Fruit fly (Drosophila melanogaster) whole organism, embryonic: Measurements from ENCODE around the gene CG18788.

Experiments
- B-H2 ChIP-seq: fragments of 200-800 bp; sonication (Bioruptor generic); optimal IDR thresholded peaks from 2 replicates; lab custom pipeline; 2018; ENCODE audit warnings: missing biosample characterization, mild to moderate bottlenecking, missing genetic modification characterization
- Bdp1 ChIP-seq: fragments of 200-800 bp; sonication (Bioruptor generic); optimal IDR thresholded peaks from 3 replicates; lab custom pipeline; 2016; ENCODE audit warnings: missing biosample characterization, missing genetic modification characterization
- CG10147 ChIP-seq: fragments of 200-800 bp; sonication (Bioruptor generic); optimal IDR thresholded peaks from 2 replicates; lab custom pipeline; 2019; ENCODE audit warnings: missing biosample characterization, mild to moderate bottlenecking, missing genetic modification characterization, moderate library complexity
- CG12104 ChIP-seq: fragments of 200-800 bp; sonication (Bioruptor generic); optimal IDR thresholded peaks from 3 replicates; lab custom pipeline; 2016; ENCODE audit warnings: missing biosample characterization, missing genetic modification characterization
- CG13624 ChIP-seq: fragments of 200-800 bp; sonication (Bioruptor generic); optimal IDR thresholded peaks from 2 replicates; lab custom pipeline; 2016; ENCODE audit warnings: missing biosample characterization, missing genetic modification characterization
- CG1602 ChIP-seq: fragments of 200-800 bp; sonication (Bioruptor generic); optimal IDR thresholded peaks from 3 replicates; lab custom pipeline; 2016; ENCODE audit warnings: missing biosample characterization, missing genetic modification characterization
- CG17186 ChIP-seq: fragments of 200-800 bp; sonication (Bioruptor generic); optimal IDR thresholded peaks from 3 replicates; lab custom pipeline; 2017; ENCODE audit warnings: missing biosample characterization, missing genetic modification reagents, missing genetic modification characterization
- CG3065 ChIP-seq: fragments of 200-800 bp; sonication (Bioruptor generic); optimal IDR thresholded peaks from 2 replicates; lab custom pipeline; 2016; ENCODE audit warnings: missing biosample characterization, missing genetic modification characterization
- CG3281 ChIP-seq: fragments of 200-800 bp; sonication (Bioruptor generic); optimal IDR thresholded peaks from 3 replicates; lab custom pipeline; 2017; ENCODE audit warnings: missing biosample characterization, mild to moderate bottlenecking, missing genetic modification characterization
- CG33213 ChIP-seq: fragments of 200-800 bp; sonication (Bioruptor generic); optimal IDR thresholded peaks from 3 replicates; lab custom pipeline; 2016; ENCODE audit warnings: missing biosample characterization, missing genetic modification characterization
- CG4617 ChIP-seq: fragments of 200-800 bp; sonication (Bioruptor generic); optimal IDR thresholded peaks from 3 replicates; lab custom pipeline; 2016; ENCODE audit warnings: missing biosample characterization, missing genetic modification characterization, borderline replicate concordance
- CG4707 ChIP-seq: fragments of 200-800 bp; sonication (Bioruptor generic); optimal IDR thresholded peaks from 2 replicates; lab custom pipeline; 2018; ENCODE audit warnings: missing biosample characterization, mild to moderate bottlenecking, missing genetic modification characterization, moderate library complexity
- CG6654 ChIP-seq: fragments of 200-800 bp; sonication (Bioruptor generic); optimal IDR thresholded peaks from 2 replicates; lab custom pipeline; 2017; ENCODE audit warnings: missing biosample characterization, mild to moderate bottlenecking, missing genetic modification characterization
- CG7556 ChIP-seq: fragments of 200-800 bp; sonication (Bioruptor generic); optimal IDR thresholded peaks from 2 replicates; lab custom pipeline; 2017; ENCODE audit warnings: missing biosample characterization, mild to moderate bottlenecking, missing genetic modification characterization
- CG7745 ChIP-seq: fragments of 200-800 bp; sonication (Bioruptor generic); optimal IDR thresholded peaks from 2 replicates; lab custom pipeline; 2018; ENCODE audit warnings: missing biosample characterization, mild to moderate bottlenecking, missing genetic modification characterization, moderate library complexity
- CG7786 ChIP-seq: fragments of 200-800 bp; sonication (Bioruptor generic); optimal IDR thresholded peaks from 2 replicates; lab custom pipeline; 2016; ENCODE audit warnings: missing biosample characterization, missing genetic modification characterization
- CG8478 ChIP-seq: fragments of >200 bp; optimal IDR thresholded peaks from 2 replicates; lab custom pipeline; 2018
- Eip74EF ChIP-seq, 2 experiments: fragments of 200-800 bp in 1 of 2; fragments of >200 bp in 1 of 2; sonication (Bioruptor generic) in 1 of 2; optimal IDR thresholded peaks; 2 replicates each; lab custom pipeline; 2017 to 2019; ENCODE audit warnings: missing biosample characterization in 2 of 2, missing genetic modification characterization in 2 of 2, mild to moderate bottlenecking in 1 of 2, moderate library complexity in 1 of 2
- Fer3 ChIP-seq: fragments of 200-800 bp; sonication (Bioruptor generic); optimal IDR thresholded peaks from 2 replicates; lab custom pipeline; 2018; ENCODE audit warnings: missing biosample characterization, mild to moderate bottlenecking, missing genetic modification characterization, moderate library complexity
- Gsc ChIP-seq: fragments of 200-800 bp; sonication (Bioruptor generic); IDR thresholded peaks from 2 replicates; pipeline ENCODE4 v1.3.6; 2022; ENCODE audit warnings: missing biosample characterization, missing genetic modification characterization
- Jarid2 ChIP-seq: fragments of 200-800 bp; sonication (Bioruptor generic); optimal IDR thresholded peaks from 3 replicates; lab custom pipeline; 2017; ENCODE audit warnings: mild to moderate bottlenecking, missing biosample characterization, missing genetic modification reagents, missing genetic modification characterization
- Lhr ChIP-seq: fragments of 200-800 bp; sonication (Bioruptor generic); optimal IDR thresholded peaks from 3 replicates; lab custom pipeline; 2017; ENCODE audit warnings: mild to moderate bottlenecking, missing biosample characterization, missing genetic modification reagents, missing genetic modification characterization
- Med ChIP-seq: fragments of 200-800 bp; sonication (Bioruptor generic); peaks from one replicate; lab custom pipeline; 2016; ENCODE audit warnings: missing biosample characterization, missing genetic modification characterization, mild to moderate bottlenecking, inconsistent platforms, moderate library complexity
- Neu2 ChIP-seq: fragments of 200-800 bp; sonication (Bioruptor generic); optimal IDR thresholded peaks from 3 replicates; lab custom pipeline; 2016; ENCODE audit warnings: missing biosample characterization, missing genetic modification characterization, borderline replicate concordance
- Sox100B ChIP-seq: fragments of 200-800 bp; sonication (Bioruptor generic); optimal IDR thresholded peaks from 3 replicates; lab custom pipeline; 2018; ENCODE audit warnings: missing biosample characterization, mild to moderate bottlenecking, missing genetic modification characterization
- YL-1 ChIP-seq: fragments of 200-800 bp; sonication (Bioruptor generic); optimal IDR thresholded peaks from 3 replicates; lab custom pipeline; 2017; ENCODE audit warnings: missing biosample characterization, mild to moderate bottlenecking, missing genetic modification characterization
- ac ChIP-seq: fragments of 200-800 bp; sonication (Bioruptor generic); optimal IDR thresholded peaks from 3 replicates; lab custom pipeline; 2017; ENCODE audit warnings: missing biosample characterization, mild to moderate bottlenecking, missing genetic modification characterization
- bowl ChIP-seq: fragments of 200-800 bp; sonication (Bioruptor generic); IDR thresholded peaks from 2 replicates; pipeline ENCODE4 v1.3.6; 2022; ENCODE audit warnings: missing biosample characterization, missing genetic modification characterization
- chinmo ChIP-seq: fragments of 200-800 bp; sonication (Bioruptor generic); IDR thresholded peaks from 4 replicates; pipeline ENCODE4 v1.3.6; 2022; ENCODE audit warnings: missing biosample characterization, missing genetic modification characterization; ENCODE audit not compliant: partially characterized antibody
- da ChIP-seq: fragments of 200-800 bp; sonication (Bioruptor generic); optimal IDR thresholded peaks from 2 replicates; lab custom pipeline; 2016; ENCODE audit warnings: missing biosample characterization, missing genetic modification characterization
- emc ChIP-seq: fragments of 200-800 bp; sonication (Bioruptor generic); optimal IDR thresholded peaks from 2 replicates; lab custom pipeline; 2016; ENCODE audit warnings: missing biosample characterization, missing genetic modification characterization
- ewg ChIP-seq: fragments of 200-800 bp; sonication (Bioruptor generic); optimal IDR thresholded peaks from 3 replicates; lab custom pipeline; 2017; ENCODE audit warnings: mild to moderate bottlenecking, missing biosample characterization, missing genetic modification reagents, missing genetic modification characterization
- fd64A ChIP-seq: fragments of 200-800 bp; sonication (Bioruptor generic); optimal IDR thresholded peaks from 3 replicates; lab custom pipeline; 2018; ENCODE audit warnings: missing biosample characterization, mild to moderate bottlenecking, missing genetic modification characterization
- fru ChIP-seq: fragments of >200 bp; optimal IDR thresholded peaks from 2 replicates; lab custom pipeline; 2017
- ham ChIP-seq: fragments of 200-800 bp; sonication (Bioruptor generic); IDR thresholded peaks from 2 replicates; pipeline ENCODE4 v1.3.6; 2022; ENCODE audit warnings: missing biosample characterization, missing genetic modification characterization
- kah ChIP-seq: fragments of 200-800 bp; sonication (Bioruptor generic); optimal IDR thresholded peaks from 2 replicates; lab custom pipeline; 2018; ENCODE audit warnings: missing biosample characterization, mild to moderate bottlenecking, missing genetic modification characterization
- lab ChIP-seq: fragments of 200-800 bp; sonication (Bioruptor generic); optimal IDR thresholded peaks from 3 replicates; lab custom pipeline; 2017; ENCODE audit warnings: missing biosample characterization, missing genetic modification characterization, mild to moderate bottlenecking, moderate library complexity, missing genetic modification reagents
- nau ChIP-seq: fragments of 200-800 bp; sonication (Bioruptor generic); optimal IDR thresholded peaks from 3 replicates; lab custom pipeline; 2017; ENCODE audit warnings: missing biosample characterization, mild to moderate bottlenecking, missing genetic modification characterization, missing genetic modification reagents
- pan ChIP-seq, 4 experiments: fragments of >200 bp in 3 of 4; fragments of 200-800 bp in 1 of 4; sonication (Bioruptor generic) in 1 of 4; optimal IDR thresholded peaks in 3 of 4; IDR thresholded peaks in 1 of 4; 2 replicates each; pipeline versions ENCODE4 v1.3.6 to Lab custom; 2017 to 2022; ENCODE audit warnings: missing biosample characterization in 2 of 4, missing genetic modification characterization in 2 of 4, mixed read lengths in 1 of 4
- pita ChIP-seq: fragments of 200-800 bp; sonication (Bioruptor generic); optimal IDR thresholded peaks from 2 replicates; lab custom pipeline; 2017; ENCODE audit warnings: missing biosample characterization, mild to moderate bottlenecking, missing genetic modification characterization
- psq ChIP-seq: fragments of 200-800 bp; sonication (Bioruptor generic); optimal IDR thresholded peaks from 2 replicates; lab custom pipeline; 2017; ENCODE audit warnings: missing biosample characterization, missing genetic modification characterization
- pzg ChIP-seq: fragments of 200-800 bp; sonication (Bioruptor generic); optimal IDR thresholded peaks from 3 replicates; lab custom pipeline; 2018; ENCODE audit warnings: missing biosample characterization, mild to moderate bottlenecking, missing genetic modification characterization, moderate library complexity
- run ChIP-seq: fragments of 200-800 bp; sonication (Bioruptor generic); optimal IDR thresholded peaks from 3 replicates; lab custom pipeline; 2018; ENCODE audit warnings: missing biosample characterization, mild to moderate bottlenecking, missing genetic modification characterization
- scrt ChIP-seq: fragments of 200-800 bp; sonication (Bioruptor generic); optimal IDR thresholded peaks from 2 replicates; lab custom pipeline; 2018; ENCODE audit warnings: missing biosample characterization, mild to moderate bottlenecking, missing genetic modification characterization, moderate library complexity
- stwl ChIP-seq: fragments of 200-800 bp; sonication (Bioruptor generic); optimal IDR thresholded peaks from 3 replicates; lab custom pipeline; 2018; ENCODE audit warnings: missing biosample characterization, mild to moderate bottlenecking, missing genetic modification characterization, moderate library complexity
- tap ChIP-seq: fragments of 200-800 bp; optimal IDR thresholded peaks from 3 replicates; lab custom pipeline; 2019; ENCODE audit warnings: missing biosample characterization, mild to moderate bottlenecking, missing genetic modification characterization, moderate library complexity
- vfl ChIP-seq: fragments of 200-800 bp; sonication (Bioruptor generic); optimal IDR thresholded peaks from 2 replicates; lab custom pipeline; 2016; ENCODE audit warnings: missing biosample characterization, missing genetic modification characterization
- vnd ChIP-seq: fragments of 200-800 bp; sonication (Bioruptor generic); IDR thresholded peaks from 3 replicates; pipeline ENCODE4 v1.3.6; 2022; ENCODE audit warnings: missing biosample characterization, missing genetic modification characterization; ENCODE audit not compliant: partially characterized antibody

The CG18788 gene

dm6 chr2L:12053365-12053764, 19.4 kb downstream of the CG18788 start:
- TF ChIP-seq fd64A (GFP tag; lab: Kevin White, UChicago) (no peak), vfl (GFP tag; lab: Kevin White, UChicago) (no peak), YL-1 (GFP tag; lab: Kevin White, UChicago) (no peak), Sox100B (GFP tag; lab: Kevin White, UChicago) (no peak), B-H2 (GFP tag; lab: Kevin White, UChicago) (no peak), CG13624 (GFP tag; lab: Kevin White, UChicago) (no peak), Gsc (GFP tag; lab: Robert Waterston, UW) (no peak), lab (GFP tag; lab: Kevin White, UChicago) (no peak), scrt (GFP tag; lab: Kevin White, UChicago) (peak; percentile 97), CG3065 (no peak), Med (GFP tag; lab: Kevin White, UChicago) (peak; percentile 14), bowl (GFP tag; lab: Robert Waterston, UW) (no peak)
- TF ChIP-seq, all 482 proteins: peak for 2

dm6 chr2L:12055837-12056388, 21.9 kb downstream of the CG18788 start, which contains the start of the genes JhI-21, RpL7-like and CG34164:
TSS of gene JhI-21 (minus strand) at chr2L:12056042.
TSS of gene RpL7-like (plus strand) at chr2L:12056326.
TSS of gene CG34164 (plus strand) at chr2L:12056348.
- no peak for TF ChIP-seq psq (GFP tag; lab: Kevin White, UChicago)
- TF ChIP-seq CG17186 (GFP tag; lab: Kevin White, UChicago): no peak
- no peak for TF ChIP-seq Neu2 (GFP tag; lab: Kevin White, UChicago)
- no peak for TF ChIP-seq ham (GFP tag; lab: Robert Waterston, UW)
- no peak for TF ChIP-seq CG7556
- TF ChIP-seq chinmo (GFP tag; lab: Robert Waterston, UW): peak; percentile 88; the same call in 2 of the 4 replicates
- no peak for TF ChIP-seq ac
- peak; percentile 28 for TF ChIP-seq CG10147 (GFP tag; lab: Kevin White, UChicago)
- no peak for TF ChIP-seq fd64A (GFP tag; lab: Kevin White, UChicago)
- no peak for TF ChIP-seq CG7745 (tag; lab: Kevin White, UChicago)
- no peak for TF ChIP-seq emc
- TF ChIP-seq CG6654 (GFP tag; lab: Kevin White, UChicago): no peak
- no peak for TF ChIP-seq pita
- TF ChIP-seq CG8478: no peak
- TF ChIP-seq Lhr (GFP tag; lab: Kevin White, UChicago): no peak
- TF ChIP-seq Fer3 (tag; lab: Kevin White, UChicago): no peak
- TF ChIP-seq fru: no peak
- TF ChIP-seq Jarid2: peak; percentile 77
- peak; percentile 32 for TF ChIP-seq stwl (tag; lab: Kevin White, UChicago)
- no peak for TF ChIP-seq CG4707 (GFP tag; lab: Kevin White, UChicago)
- TF ChIP-seq CG1602 (GFP tag; lab: Kevin White, UChicago): no peak
- no peak for TF ChIP-seq tap (tag; lab: Kevin White, UChicago)
- TF ChIP-seq Med (GFP tag; lab: Kevin White, UChicago): peak; percentile 71
- no peak for TF ChIP-seq Bdp1 (GFP tag; lab: Kevin White, UChicago)
- peak; percentile 6 for TF ChIP-seq CG3281 (GFP tag; lab: Kevin White, UChicago)
- TF ChIP-seq CG4617 (GFP tag; lab: Kevin White, UChicago): peak; percentile 30
- TF ChIP-seq pzg: peak; percentile 86
- no peak for TF ChIP-seq run (tag; lab: Kevin White, UChicago)
- 0 out of 3 replicates have a peak, but pooled peaks have one; percentile 20 for TF ChIP-seq vnd (GFP tag; lab: Robert Waterston, UW)
- TF ChIP-seq CG12104: no peak
- peak; percentile 33 for TF ChIP-seq ewg (GFP tag; lab: Kevin White, UChicago)
- TF ChIP-seq pan (optimal IDR thresholded peaks at IDR 0.05; lab: Kevin White, UChicago): no peak
- no peak for TF ChIP-seq pan (GFP tag; optimal IDR thresholded peaks at IDR 0.05 in 1 of 2, IDR thresholded peaks at IDR 0.05 in 1 of 2)
- TF ChIP-seq CG7786 (GFP tag; lab: Kevin White, UChicago): no peak
- no peak for TF ChIP-seq nau (GFP tag; lab: Kevin White, UChicago)
- TF ChIP-seq kah (GFP tag; lab: Kevin White, UChicago): no peak
- peak in 1 of 2 experiments; percentile 35 for TF ChIP-seq Eip74EF (GFP tag; optimal IDR thresholded peaks at IDR 0.05; lab: Kevin White, UChicago)
- TF ChIP-seq da: no peak
- TF ChIP-seq CG33213 (GFP tag; lab: Kevin White, UChicago): no peak
